Fruit fly (Drosophila melanogaster): ENCODE measurements around the gene CG17075.

CG17075 gene

dm6 chr2L:223351-223750, 44.0 kb downstream of the CG17075 start (continued):
- TF ChIP-seq sima (GFP tag; optimal IDR thresholded peaks at IDR 0.05), result peak; percentile 55
- TF ChIP-seq Ets97D (GFP tag; optimal IDR thresholded peaks at IDR 0.05), result peak; percentile 59
- peak; percentile 74 for TF ChIP-seq shn (GFP tag; optimal IDR thresholded peaks at IDR 0.05)
- TF ChIP-seq CG2129 (GFP tag; IDR thresholded peaks at IDR 0.05; ENCODE audit: partially characterized antibody), result no peak
- TF ChIP-seq CG3847 (GFP tag; IDR thresholded peaks at IDR 0.05), result peak; percentile 54
- peak; percentile 94 for TF ChIP-seq Optix (GFP tag; IDR thresholded peaks at IDR 0.05)
- TF ChIP-seq nom (GFP tag; optimal IDR thresholded peaks at IDR 0.05), result peak; percentile 63
- peak; percentile 79 for TF ChIP-seq jumu (GFP tag; optimal IDR thresholded peaks at IDR 0.05)
- peak; percentile 88 for TF ChIP-seq CG30403 (GFP tag; optimal IDR thresholded peaks at IDR 0.05)
- peak; percentile 84 for TF ChIP-seq CG30431 (GFP tag; optimal IDR thresholded peaks at IDR 0.05)
- peak; percentile 94 for TF ChIP-seq Ets65A (GFP tag)
- no peak for TF ChIP-seq Hmx (GFP tag; optimal IDR thresholded peaks at IDR 0.05)
- TF ChIP-seq Mes4 (GFP tag; optimal IDR thresholded peaks at IDR 0.05), result peak; percentile 79
- peak; percentile 81 for TF ChIP-seq Max (GFP tag; optimal IDR thresholded peaks at IDR 0.05)
- peak; percentile 74 for TF ChIP-seq Hr3 (GFP tag; optimal IDR thresholded peaks at IDR 0.05)
- TF ChIP-seq HLH4C (GFP tag; IDR thresholded peaks at IDR 0.05; ENCODE audit: partially characterized antibody), result no peak
- TF ChIP-seq CG14710 (tag; optimal IDR thresholded peaks at IDR 0.05), result peak; percentile 80
- TF ChIP-seq wor (GFP tag; IDR thresholded peaks at IDR 0.05), result peak; percentile 89
- TF ChIP-seq CG13287 (GFP tag; IDR thresholded peaks at IDR 0.05; ENCODE audit: partially characterized antibody), result no peak
- no peak for TF ChIP-seq CG42726 (GFP tag; IDR thresholded peaks at IDR 0.05; ENCODE audit: partially characterized antibody)
- peak; percentile 96 for TF ChIP-seq Xrp1 (GFP tag; IDR thresholded peaks at IDR 0.05)
- peak; percentile 87 for TF ChIP-seq lab (GFP tag; optimal IDR thresholded peaks at IDR 0.05)
- no peak for TF ChIP-seq GATAe (GFP tag; conservative IDR thresholded peaks at IDR 0.05)
- peak; percentile 81 for TF ChIP-seq CG10267 (tag; optimal IDR thresholded peaks at IDR 0.05)
- TF ChIP-seq CG7357 (GFP tag; IDR thresholded peaks at IDR 0.05), result peak; percentile 74
- peak; percentile 21 for TF ChIP-seq stwl (tag; optimal IDR thresholded peaks at IDR 0.05)
- peak; percentile 77 for TF ChIP-seq org-1 (GFP tag; optimal IDR thresholded peaks at IDR 0.05)
- TF ChIP-seq CG6854 (GFP tag; optimal IDR thresholded peaks at IDR 0.05), result no peak
- TF ChIP-seq BEAF-32 (GFP tag; optimal IDR thresholded peaks at IDR 0.05), result no peak
- TF ChIP-seq Dll (GFP tag; IDR thresholded peaks at IDR 0.05; ENCODE audit: partially characterized antibody), result no peak
- TF ChIP-seq CG16863 (GFP tag; optimal IDR thresholded peaks at IDR 0.05), result peak; percentile 89
- peak; percentile 89 for TF ChIP-seq CG32772 (GFP tag; IDR thresholded peaks at IDR 0.05)
- TF ChIP-seq CG10431 (GFP tag; optimal IDR thresholded peaks at IDR 0.05), result no peak
- TF ChIP-seq CG17328 (GFP tag; IDR thresholded peaks at IDR 0.05), result peak; percentile 95
- TF ChIP-seq HmgZ (tag; optimal IDR thresholded peaks at IDR 0.05), result peak; percentile 45
- no peak for TF ChIP-seq bigmax (GFP tag; optimal IDR thresholded peaks at IDR 0.05)
- TF ChIP-seq eve (GFP tag; optimal IDR thresholded peaks at IDR 0.05), result peak in 1 of 2 experiments; percentile 87
- peak; percentile 59 for TF ChIP-seq CG8359 (GFP tag; optimal IDR thresholded peaks at IDR 0.05; ENCODE audit: borderline replicate concordance)
- peak; percentile 98 for TF ChIP-seq sens (GFP tag)
- peak; percentile 97 for TF ChIP-seq zfh1 (GFP tag; IDR thresholded peaks at IDR 0.05)
- TF ChIP-seq nerfin-1 (tag; optimal IDR thresholded peaks at IDR 0.05), result no peak
- TF ChIP-seq CG11456 (GFP tag; IDR thresholded peaks at IDR 0.05), result peak; percentile 76; the same call in 2 of the 3 replicates
- TF ChIP-seq pros (GFP tag; optimal IDR thresholded peaks at IDR 0.05), result no peak
- peak; percentile 90 for TF ChIP-seq CG17361 (GFP tag; IDR thresholded peaks at IDR 0.05)
- TF ChIP-seq CG5953 (GFP tag; IDR thresholded peaks at IDR 0.05), result peak; percentile 92
- TF ChIP-seq CG13624 (GFP tag; optimal IDR thresholded peaks at IDR 0.05), result peak; percentile 73
- peak; percentile 75 for TF ChIP-seq slp2 (GFP tag; optimal IDR thresholded peaks at IDR 0.05)
- TF ChIP-seq CG4617 (GFP tag; optimal IDR thresholded peaks at IDR 0.05; ENCODE audit: borderline replicate concordance), result peak; percentile 38
- TF ChIP-seq CG31441 (GFP tag; IDR thresholded peaks at IDR 0.05), result peak; percentile 92
- peak; percentile 11 for TF ChIP-seq schlank (tag; optimal IDR thresholded peaks at IDR 0.05)
- peak; percentile 90 for TF ChIP-seq CG12391 (tag; optimal IDR thresholded peaks at IDR 0.05)
